Fruit fly (Drosophila melanogaster) whole organism, adult: ENCODE data around the gene Cypl.
A peak's percentile ranks its signal among the peaks of the same experiment; 100 is the strongest.

Experiments used
- CG12768 ChIP-seq: fragments of 200-800 bp; sonication (Bioruptor generic); optimal IDR thresholded peaks from 2 replicates; lab custom pipeline; 2017; ENCODE audit warnings: missing biosample characterization, missing genetic modification characterization, mild to moderate bottlenecking, moderate library complexity, missing genetic modification reagents
- CG7045 ChIP-seq: fragments of 200-800 bp; sonication (Bioruptor generic); optimal IDR thresholded peaks from 2 replicates; lab custom pipeline; 2017; ENCODE audit warnings: missing biosample characterization, mild to moderate bottlenecking, missing genetic modification characterization
- Clk ChIP-seq: fragments of 200-800 bp; sonication (Bioruptor generic); optimal IDR thresholded peaks from 2 replicates; lab custom pipeline; 2017; ENCODE audit warnings: missing biosample characterization, missing genetic modification characterization
- Crg-1 ChIP-seq: fragments of 200-800 bp; sonication (Bioruptor generic); optimal IDR thresholded peaks from 2 replicates; lab custom pipeline; 2016; ENCODE audit warnings: missing biosample characterization, missing genetic modification characterization
- Hr96 ChIP-seq: fragments of 200-800 bp; sonication (Bioruptor generic); optimal IDR thresholded peaks from 2 replicates; lab custom pipeline; 2016; ENCODE audit warnings: missing biosample characterization, missing genetic modification characterization
- ovo ChIP-seq: fragments of 200-800 bp; sonication (Bioruptor generic); optimal IDR thresholded peaks from 2 replicates; lab custom pipeline; 2016; ENCODE audit warnings: missing biosample characterization, missing genetic modification characterization

DNA sequence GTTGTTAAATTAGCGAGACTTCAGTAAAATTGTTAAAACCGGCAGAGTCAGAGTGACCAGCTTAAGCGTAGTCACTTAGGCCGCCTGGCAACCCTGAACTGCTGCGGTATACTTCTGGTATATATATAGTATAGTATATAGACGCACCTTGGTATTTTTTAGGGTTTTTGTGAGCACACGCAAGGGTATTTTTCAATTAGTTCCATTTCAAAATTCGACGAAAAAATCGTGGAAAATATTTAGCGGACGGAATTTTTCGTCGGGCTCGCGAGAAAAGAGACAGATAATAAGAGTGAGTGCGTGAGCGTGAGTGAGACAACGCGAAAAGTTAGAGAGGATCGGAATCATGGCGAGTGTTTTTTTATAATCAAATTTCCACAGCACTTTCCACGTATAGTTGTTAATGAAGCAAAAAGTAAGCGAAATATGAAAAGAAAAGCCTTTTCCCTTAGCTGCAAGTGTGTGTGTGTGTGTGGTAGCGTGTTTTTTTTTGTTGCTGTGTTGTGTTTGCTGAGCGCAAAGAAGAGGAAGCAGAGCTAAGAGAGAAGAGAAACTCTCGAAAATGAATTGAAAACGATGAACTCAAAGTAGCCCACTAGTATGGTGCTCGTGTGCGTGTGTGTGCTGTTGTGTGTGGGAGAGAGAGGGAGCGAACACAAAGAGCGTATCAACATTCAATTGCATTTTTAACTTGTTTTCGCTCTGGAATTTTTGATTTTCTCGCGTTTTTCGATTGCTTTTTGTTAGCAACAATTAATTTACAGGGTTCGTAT lies at the start of gene Cypl, which contains the start of gene Hipk:
- TF ChIP-seq ovo (GFP tag; lab: Kevin White, UChicago) (no peak), CG12768 (peak; percentile 46), Clk (GFP tag; lab: Kevin White, UChicago) (no peak), CG7045 (no peak), Hr96 (GFP tag; lab: Kevin White, UChicago) (peak; percentile 15), Crg-1 (GFP tag; lab: Kevin White, UChicago) (peak; percentile 64)
